Fruit fly (Drosophila melanogaster): Measurements from ENCODE around the gene Cyt-c1.

The Cyt-c1 gene

dm6 chr3L:5360039-5360988, at the start of gene Cyt-c1:
Cyt-c1 (plus strand) TSS chr3L:5360211.
- TF ChIP-seq CG6792 (GFP tag; optimal IDR thresholded peaks at IDR 0.05) (no peak), achi (GFP tag; optimal IDR thresholded peaks at IDR 0.05) (peak; percentile 26), Eip78C (GFP tag) (peak; percentile 25), CG6808 (GFP tag; optimal IDR thresholded peaks at IDR 0.05) (no peak), vri (GFP tag; optimal IDR thresholded peaks at IDR 0.05) (peak; percentile 91)

- TF ChIP-seq CG8319 (GFP tag; optimal IDR thresholded peaks at IDR 0.05) = no peak
- no peak for TF ChIP-seq CG10631 (GFP tag; optimal IDR thresholded peaks at IDR 0.05)
- TF ChIP-seq svp (GFP tag) = no peak
- no peak for TF ChIP-seq spab (GFP tag; optimal IDR thresholded peaks at IDR 0.05)
- TF ChIP-seq Hr39 (GFP tag; optimal IDR thresholded peaks at IDR 0.05) = no peak
- TF ChIP-seq Sox102F (GFP tag; optimal IDR thresholded peaks at IDR 0.05) = no peak
- no peak for TF ChIP-seq Ets21C (GFP tag; optimal IDR thresholded peaks at IDR 0.05)
- no peak for TF ChIP-seq CG32006 (GFP tag; optimal IDR thresholded peaks at IDR 0.05)
- TF ChIP-seq topi (GFP tag; optimal IDR thresholded peaks at IDR 0.05) = no peak
- no peak for TF ChIP-seq lz (GFP tag; optimal IDR thresholded peaks at IDR 0.05)
- no peak for TF ChIP-seq achi (GFP tag; optimal IDR thresholded peaks at IDR 0.05)
- TF ChIP-seq Met (GFP tag; optimal IDR thresholded peaks at IDR 0.05) = no peak
- TF ChIP-seq CG10669 (GFP tag; optimal IDR thresholded peaks at IDR 0.05) = no peak
- no peak for TF ChIP-seq CG6276 (GFP tag; optimal IDR thresholded peaks at IDR 0.05)
- TF ChIP-seq eg (GFP tag; IDR thresholded peaks at IDR 0.05) = no peak
- no peak for TF ChIP-seq CG3032 (tag; optimal IDR thresholded peaks at IDR 0.05)
Measured at dm6 chr3L:5327821-5328220, 32.2 kb upstream of the Cyt-c1 start.

- no peak for TF ChIP-seq CG32006 (GFP tag; optimal IDR thresholded peaks at IDR 0.05)
- TF ChIP-seq ss (GFP tag; optimal IDR thresholded peaks at IDR 0.05) = no peak
- no peak for TF ChIP-seq achi (GFP tag; optimal IDR thresholded peaks at IDR 0.05)
- TF ChIP-seq CG6792 (GFP tag; optimal IDR thresholded peaks at IDR 0.05) = no peak
- TF ChIP-seq Smox (GFP tag; optimal IDR thresholded peaks at IDR 0.05) = no peak
- no peak for TF ChIP-seq CG10669 (GFP tag; optimal IDR thresholded peaks at IDR 0.05)
- TF ChIP-seq eg (GFP tag; IDR thresholded peaks at IDR 0.05) = no peak
- no peak for TF ChIP-seq Hr39 (GFP tag; optimal IDR thresholded peaks at IDR 0.05)
- TF ChIP-seq Hr4 (GFP tag; optimal IDR thresholded peaks at IDR 0.05) = no peak
- no peak for TF ChIP-seq CG8632 (GFP tag; optimal IDR thresholded peaks at IDR 0.05)
- TF ChIP-seq OdsH (GFP tag; optimal IDR thresholded peaks at IDR 0.05) = no peak
- no peak for TF ChIP-seq Gug (GFP tag; IDR thresholded peaks at IDR 0.05)
- no peak for TF ChIP-seq lz (GFP tag; optimal IDR thresholded peaks at IDR 0.05)
- no peak for TF ChIP-seq dac (GFP tag; optimal IDR thresholded peaks at IDR 0.05)
- TF ChIP-seq CG7368 (GFP tag; optimal IDR thresholded peaks at IDR 0.05) = no peak
- TF ChIP-seq fd59A (GFP tag; optimal IDR thresholded peaks at IDR 0.05) = no peak
- no peak for TF ChIP-seq CG11902 (GFP tag; optimal IDR thresholded peaks at IDR 0.05)
Measured at dm6 chr3L:5329460-5329859, 30.6 kb upstream of the Cyt-c1 start.

dm6 chr3L:5341770-5342318, 18.2 kb upstream of the Cyt-c1 start:
- TF ChIP-seq OdsH (GFP tag; optimal IDR thresholded peaks at IDR 0.05) (no peak), CG8319 (GFP tag; optimal IDR thresholded peaks at IDR 0.05) (no peak), Eip93F (GFP tag; optimal IDR thresholded peaks at IDR 0.05) (no peak), vri (GFP tag; optimal IDR thresholded peaks at IDR 0.05) (no peak), salr (GFP tag; optimal IDR thresholded peaks at IDR 0.05) (no peak), CG31627 (GFP tag; optimal IDR thresholded peaks at IDR 0.05) (no peak), CG8632 (GFP tag; optimal IDR thresholded peaks at IDR 0.05) (no peak), CG10631 (GFP tag; optimal IDR thresholded peaks at IDR 0.05) (no peak), CG9139 (GFP tag; optimal IDR thresholded peaks at IDR 0.05) (no peak), CG11902 (GFP tag; optimal IDR thresholded peaks at IDR 0.05) (no peak), CG16779 (tag; optimal IDR thresholded peaks at IDR 0.05) (no peak), CG6808 (GFP tag; optimal IDR thresholded peaks at IDR 0.05) (no peak), Smox (GFP tag; optimal IDR thresholded peaks at IDR 0.05) (no peak), topi (GFP tag; optimal IDR thresholded peaks at IDR 0.05) (no peak), CG11294 (GFP tag; IDR thresholded peaks at IDR 0.05) (no peak)
